Worm (Caenorhabditis elegans) whole organism, early embryonic: ENCODE measurements around the gene C06C3.3.

Experiments used
- B0310.2 ChIP-seq: sonication (generic microtip); optimal IDR thresholded peaks from 2 replicates; lab custom pipeline; 2016; ENCODE audit warnings: mild to moderate bottlenecking, missing genetic modification characterization, missing compliant biosample characterization
- F13C5.2 ChIP-seq: sonication (generic microtip); optimal IDR thresholded peaks from 2 replicates; lab custom pipeline; 2017; ENCODE audit warnings: mild to moderate bottlenecking, missing genetic modification characterization, inconsistent platforms, missing compliant biosample characterization
- aly-1 ChIP-seq: sonication (generic microtip); optimal IDR thresholded peaks from 2 replicates; lab custom pipeline; 2016; ENCODE audit warnings: missing genetic modification characterization, missing compliant biosample characterization
- ama-1 ChIP-seq: fragments of 150-350 bp; optimal IDR thresholded peaks from 2 replicates; lab custom pipeline; 2014
- ceh-13 ChIP-seq: fragments of 200-800 bp; sonication (Bioruptor generic); optimal IDR thresholded peaks from 2 replicates; lab custom pipeline; 2018; ENCODE audit warnings: mild to moderate bottlenecking, missing genetic modification characterization, missing compliant biosample characterization
- ceh-36 ChIP-seq: sonication (generic microtip); optimal IDR thresholded peaks from 2 replicates; lab custom pipeline; 2016; ENCODE audit warnings: missing genetic modification characterization, inconsistent platforms, missing compliant biosample characterization
- ets-7 ChIP-seq: sonication (generic microtip); optimal IDR thresholded peaks from 2 replicates; lab custom pipeline; 2016; ENCODE audit warnings: missing genotype, missing genetic modification characterization, missing compliant biosample characterization
- flt-1 ChIP-seq: fragments of 200-800 bp; sonication (Bioruptor generic); IDR thresholded peaks from 2 replicates; pipeline ENCODE4 v1.3.6; 2022; ENCODE audit warnings: missing genetic modification characterization, missing compliant biosample characterization
- hmbx-1 ChIP-seq: sonication (generic microtip); optimal IDR thresholded peaks from 2 replicates; lab custom pipeline; 2016; ENCODE audit warnings: mild to moderate bottlenecking, missing genetic modification characterization, missing compliant biosample characterization
- hmg-4 ChIP-seq: fragments of 200-800 bp; sonication (Bioruptor generic); optimal IDR thresholded peaks from 2 replicates; lab custom pipeline; 2018; ENCODE audit warnings: mild to moderate bottlenecking, missing genetic modification characterization, missing compliant biosample characterization
- hnd-1 ChIP-seq: sonication (generic microtip); optimal IDR thresholded peaks from 2 replicates; lab custom pipeline; 2016; ENCODE audit warnings: missing genetic modification characterization, missing compliant biosample characterization
- pes-1 ChIP-seq: fragments of 200-800 bp; sonication (Bioruptor generic); IDR thresholded peaks from 2 replicates; pipeline ENCODE4 v1.3.6; 2022; ENCODE audit warnings: missing genetic modification reagents, missing genetic modification characterization, missing compliant biosample characterization
- scrt-1 ChIP-seq: fragments of 200-800 bp; sonication (Bioruptor generic); IDR thresholded peaks from 2 replicates; pipeline ENCODE4 v1.3.6; 2022; ENCODE audit warnings: missing genetic modification characterization, missing compliant biosample characterization
- sea-1 ChIP-seq: fragments of 200-800 bp; sonication (Bioruptor generic); conservative IDR thresholded peaks from 2 replicates; pipeline ENCODE4 v1.3.6; 2022; ENCODE audit warnings: missing genetic modification characterization, missing compliant biosample characterization
- tbx-11 ChIP-seq: fragments of 200-800 bp; sonication (Bioruptor generic); IDR thresholded peaks from 2 replicates; pipeline ENCODE4 v1.3.6; 2022; ENCODE audit warnings: missing genetic modification characterization, missing compliant biosample characterization
- tbx-37 ChIP-seq: fragments of 200-800 bp; sonication (Bioruptor generic); conservative IDR thresholded peaks from 2 replicates; pipeline ENCODE4 v1.3.6; 2022; ENCODE audit warnings: missing genetic modification reagents, missing genetic modification characterization, missing compliant biosample characterization
- tra-4 ChIP-seq: sonication (generic microtip); optimal IDR thresholded peaks from 2 replicates; lab custom pipeline; 2017; ENCODE audit warnings: missing genetic modification characterization, missing compliant biosample characterization

C06C3.3 gene

ce11 chrII:9411497-9411896 lies 39.2 kb upstream of the C06C3.3 start, which contains the start of gene M176.9:
TSS of gene M176.9 (minus strand) at chrII:9411597.
- no peak for TF ChIP-seq hmbx-1 (tag; lab: Kevin White, UChicago)
- no peak for TF ChIP-seq scrt-1 (GFP tag; lab: Robert Waterston, UW)
- TF ChIP-seq ama-1 (lab: Kevin White, UChicago) = no peak
- TF ChIP-seq F13C5.2 (tag; lab: Kevin White, UChicago) = no peak
- no peak for TF ChIP-seq aly-1 (tag; lab: Kevin White, UChicago)
- TF ChIP-seq flt-1 (GFP tag; lab: Robert Waterston, UW) = no peak
- no peak for TF ChIP-seq hmg-4 (GFP tag; lab: Kevin White, UChicago)
- no peak for TF ChIP-seq tbx-37 (GFP tag; lab: Robert Waterston, UW)
- TF ChIP-seq ets-7 (tag; lab: Kevin White, UChicago) = no peak
- TF ChIP-seq tra-4 = no peak
- TF ChIP-seq B0310.2 (tag; lab: Kevin White, UChicago) = no peak
- TF ChIP-seq tbx-11 (GFP tag; lab: Robert Waterston, UW) = no peak
- TF ChIP-seq hnd-1 (tag; lab: Kevin White, UChicago) = no peak
- no peak for TF ChIP-seq ceh-13
- TF ChIP-seq ceh-36 = no peak
- TF ChIP-seq pes-1 (GFP tag; lab: Robert Waterston, UW) = no peak

- TF ChIP-seq aly-1 (tag; lab: Kevin White, UChicago) (no peak), F13C5.2 (tag; lab: Kevin White, UChicago) (no peak), sea-1 (GFP tag; lab: Robert Waterston, UW) (no peak), tra-4 (no peak), scrt-1 (GFP tag; lab: Robert Waterston, UW) (no peak), ceh-13 (no peak), B0310.2 (tag; lab: Kevin White, UChicago) (no peak), hnd-1 (tag; lab: Kevin White, UChicago) (no peak), hmbx-1 (tag; lab: Kevin White, UChicago) (no peak), tbx-11 (GFP tag; lab: Robert Waterston, UW) (no peak), ama-1 (lab: Kevin White, UChicago) (no peak)
These were observed 35.2 kb upstream of the C06C3.3 start, which contains the start of gene arrd-2 for ce11 chrII:9407469-9407868. TSS of gene arrd-2 (plus strand) at chrII:9407769.

ce11 chrII:9407020-9407419 lies 34.7 kb upstream of the C06C3.3 start, which contains the start of gene mpz-6:
TSS of gene mpz-6 (minus strand) at chrII:9407120.
- TF ChIP-seq ama-1 (lab: Kevin White, UChicago) (no peak), aly-1 (tag; lab: Kevin White, UChicago) (no peak), ets-7 (tag; lab: Kevin White, UChicago) (no peak), scrt-1 (GFP tag; lab: Robert Waterston, UW) (no peak), tbx-11 (GFP tag; lab: Robert Waterston, UW) (no peak), hmg-4 (GFP tag; lab: Kevin White, UChicago) (no peak), tbx-37 (GFP tag; lab: Robert Waterston, UW) (no peak), ceh-36 (no peak), hmbx-1 (tag; lab: Kevin White, UChicago) (no peak), B0310.2 (tag; lab: Kevin White, UChicago) (no peak), pes-1 (GFP tag; lab: Robert Waterston, UW) (no peak), ceh-13 (no peak), flt-1 (GFP tag; lab: Robert Waterston, UW) (no peak), hnd-1 (tag; lab: Kevin White, UChicago) (no peak), sea-1 (GFP tag; lab: Robert Waterston, UW) (no peak), tra-4 (no peak)

- no peak for TF ChIP-seq tbx-37 (GFP tag; lab: Robert Waterston, UW)
- no peak for TF ChIP-seq ceh-36
These were observed 31.6 kb upstream of the C06C3.3 start, which contains the start of gene Y51B9A.5 for ce11 chrII:9403846-9404245. TSS of gene Y51B9A.5 (plus strand) at chrII:9404146.

ce11 chrII:9403087-9403486 lies 30.8 kb upstream of the C06C3.3 start, which contains the start of gene Y51B9A.6:
TSS of gene Y51B9A.6 (minus strand) at chrII:9403187.
- no peak for TF ChIP-seq hmg-4 (GFP tag; lab: Kevin White, UChicago)
- no peak for TF ChIP-seq sea-1 (GFP tag; lab: Robert Waterston, UW)
- TF ChIP-seq ceh-36 = no peak
- no peak for TF ChIP-seq tra-4
- TF ChIP-seq aly-1 (tag; lab: Kevin White, UChicago) = no peak
- no peak for TF ChIP-seq scrt-1 (GFP tag; lab: Robert Waterston, UW)
- no peak for TF ChIP-seq hmbx-1 (tag; lab: Kevin White, UChicago)
- TF ChIP-seq hnd-1 (tag; lab: Kevin White, UChicago) = no peak
- no peak for TF ChIP-seq ceh-13
- no peak for TF ChIP-seq flt-1 (GFP tag; lab: Robert Waterston, UW)
- no peak for TF ChIP-seq pes-1 (GFP tag; lab: Robert Waterston, UW)
- no peak for TF ChIP-seq tbx-37 (GFP tag; lab: Robert Waterston, UW)
- TF ChIP-seq tbx-11 (GFP tag; lab: Robert Waterston, UW) = no peak
- no peak for TF ChIP-seq ama-1 (lab: Kevin White, UChicago)
- no peak for TF ChIP-seq F13C5.2 (tag; lab: Kevin White, UChicago)
- TF ChIP-seq B0310.2 (tag; lab: Kevin White, UChicago) = no peak
- no peak for TF ChIP-seq ets-7 (tag; lab: Kevin White, UChicago)

- TF ChIP-seq hmbx-1 (tag; lab: Kevin White, UChicago) = no peak
- no peak for TF ChIP-seq ets-7 (tag; lab: Kevin White, UChicago)
- TF ChIP-seq B0310.2 (tag; lab: Kevin White, UChicago) = no peak
- TF ChIP-seq aly-1 (tag; lab: Kevin White, UChicago) = no peak
- TF ChIP-seq scrt-1 (GFP tag; lab: Robert Waterston, UW) = no peak
- no peak for TF ChIP-seq hmg-4 (GFP tag; lab: Kevin White, UChicago)
These were observed 27.5 kb upstream of the C06C3.3 start, which contains the start of gene Y51B9A.7 for ce11 chrII:9399746-9400145. TSS of gene Y51B9A.7 (plus strand) at chrII:9400046.

- TF ChIP-seq ama-1 (lab: Kevin White, UChicago) (no peak), sea-1 (GFP tag; lab: Robert Waterston, UW) (no peak), ceh-13 (no peak), tra-4 (no peak)
These were observed 26.1 kb upstream of the C06C3.3 start, which contains the start of the genes Y51B9A.14 and Y51B9A.8 for ce11 chrII:9398370-9398901. TSS of gene Y51B9A.14 (minus strand) at chrII:9398470. TSS of gene Y51B9A.8 (plus strand) at chrII:9398851.
